Fruit fly (Drosophila melanogaster) whole organism, pupa: ENCODE measurements around the gene Tengl2.

Source experiments
- CG10348 ChIP-seq: fragments of 200-800 bp; sonication (Bioruptor generic); IDR thresholded peaks from 2 replicates; pipeline ENCODE4 v1.3.6; 2022; ENCODE audit warnings: missing biosample characterization, missing genetic modification characterization
- CG12605 ChIP-seq: fragments of 200-800 bp; sonication (Bioruptor generic); IDR thresholded peaks from 2 replicates; pipeline ENCODE4 v1.3.6; 2022; ENCODE audit warnings: missing biosample characterization, missing genetic modification characterization
- CG13204 ChIP-seq: fragments of 200-800 bp; sonication (Bioruptor generic); optimal IDR thresholded peaks from 2 replicates; lab custom pipeline; 2018; ENCODE audit warnings: missing biosample characterization, mild to moderate bottlenecking, missing genetic modification characterization, moderate library complexity
- CG14655 ChIP-seq: fragments of 200-800 bp; sonication (Bioruptor generic); optimal IDR thresholded peaks from 3 replicates; lab custom pipeline; 2017; ENCODE audit warnings: mild to moderate bottlenecking, missing biosample characterization, missing genetic modification reagents, missing genetic modification characterization
- CG15710 ChIP-seq: fragments of 200-800 bp; sonication (Bioruptor generic); optimal IDR thresholded peaks from 2 replicates; lab custom pipeline; 2018; ENCODE audit warnings: missing biosample characterization, mild to moderate bottlenecking, missing genetic modification characterization, moderate library complexity
- CG17806 ChIP-seq: fragments of 200-800 bp; sonication (Bioruptor generic); optimal IDR thresholded peaks from 2 replicates; lab custom pipeline; 2018; ENCODE audit warnings: missing biosample characterization, mild to moderate bottlenecking, missing genetic modification characterization, moderate library complexity
- CG32121 ChIP-seq: fragments of 200-800 bp; sonication (Bioruptor generic); IDR thresholded peaks from 2 replicates; pipeline ENCODE4 v1.3.6; 2022; ENCODE audit warnings: missing biosample characterization, missing genetic modification characterization
- CG34367 ChIP-seq: fragments of 200-800 bp; sonication (Bioruptor generic); optimal IDR thresholded peaks from 2 replicates; lab custom pipeline; 2018; ENCODE audit warnings: missing biosample characterization, mild to moderate bottlenecking, missing genetic modification characterization
- CG4496 ChIP-seq: fragments of 200-800 bp; sonication (Bioruptor generic); IDR thresholded peaks from 3 replicates; pipeline ENCODE4 v1.3.6; 2022; ENCODE audit warnings: missing biosample characterization, missing genetic modification characterization
- CG8159 ChIP-seq: fragments of 200-800 bp; sonication (Bioruptor generic); optimal IDR thresholded peaks from 3 replicates; lab custom pipeline; 2018; ENCODE audit warnings: missing biosample characterization, mild to moderate bottlenecking, missing genetic modification characterization, moderate library complexity
- CG8301 ChIP-seq: fragments of 200-800 bp; sonication (Bioruptor generic); optimal IDR thresholded peaks from 2 replicates; lab custom pipeline; 2018; ENCODE audit warnings: missing biosample characterization, mild to moderate bottlenecking, missing genetic modification characterization
- CG9948 ChIP-seq: fragments of 200-800 bp; sonication (Bioruptor generic); optimal IDR thresholded peaks from 2 replicates; lab custom pipeline; 2018; ENCODE audit warnings: missing biosample characterization, mild to moderate bottlenecking, missing genetic modification characterization, moderate library complexity
- D1 ChIP-seq: fragments of 200-800 bp; sonication (Bioruptor generic); optimal IDR thresholded peaks from 2 replicates; lab custom pipeline; 2018; ENCODE audit warnings: missing biosample characterization, mild to moderate bottlenecking, missing genetic modification characterization, moderate library complexity
- EcR ChIP-seq: fragments of 200-800 bp; sonication (Bioruptor generic); optimal IDR thresholded peaks from 3 replicates; lab custom pipeline; 2019; ENCODE audit warnings: missing biosample characterization, missing genetic modification characterization, mild to moderate bottlenecking, moderate library complexity, missing genetic modification reagents
- Ets98B ChIP-seq: fragments of 200-800 bp; sonication (Bioruptor generic); IDR thresholded peaks from 2 replicates; pipeline ENCODE4 v1.3.6; 2022; ENCODE audit warnings: missing biosample characterization, missing genetic modification characterization
- Pif1A ChIP-seq: fragments of 200-800 bp; sonication (Bioruptor generic); optimal IDR thresholded peaks from 3 replicates; lab custom pipeline; 2016; ENCODE audit warnings: missing biosample characterization, missing genetic modification characterization
- Pif1B ChIP-seq: fragments of 200-800 bp; sonication (Bioruptor generic); optimal IDR thresholded peaks from 3 replicates; lab custom pipeline; 2016; ENCODE audit warnings: missing biosample characterization, missing genetic modification characterization
- Snoo ChIP-seq: fragments of 200-800 bp; sonication (Bioruptor generic); optimal IDR thresholded peaks from 3 replicates; lab custom pipeline; 2017; ENCODE audit warnings: missing biosample characterization, mild to moderate bottlenecking, missing genetic modification characterization, inconsistent platforms
- fd96Ca ChIP-seq: fragments of 200-800 bp; sonication (Bioruptor generic); IDR thresholded peaks from 3 replicates; pipeline ENCODE4 v1.3.6; 2022; ENCODE audit warnings: missing biosample characterization, missing genetic modification characterization
- gl ChIP-seq: fragments of 200-800 bp; sonication (Bioruptor generic); optimal IDR thresholded peaks from 2 replicates; lab custom pipeline; 2018; ENCODE audit warnings: missing biosample characterization, mild to moderate bottlenecking, missing genetic modification characterization
- rn ChIP-seq: fragments of 200-800 bp; sonication (Bioruptor generic); IDR thresholded peaks from 2 replicates; pipeline ENCODE4 v1.3.6; 2022; ENCODE audit warnings: missing biosample characterization, missing genetic modification characterization

The Tengl2 gene

dm6 chr2L:2226259-2227121 is 12.7 kb downstream of the Tengl2 start, which contains the start of the genes CG15387 and sau:
Gene CG15387, minus strand, starts transcription at chr2L:2226294.
Gene sau, plus strand, starts transcription at chr2L:2226342.
- TF ChIP-seq Snoo (peak; percentile 76), CG8159 (tag; lab: Kevin White, UChicago) (peak; percentile 77), CG17806 (tag; lab: Kevin White, UChicago) (peak; percentile 62), CG34367 (tag; lab: Kevin White, UChicago) (peak; percentile 72), CG15710 (tag; lab: Kevin White, UChicago) (peak; percentile 84), CG10348 (GFP tag; lab: Robert Waterston, UW) (no peak), CG9948 (tag; lab: Kevin White, UChicago) (peak; percentile 56), CG8301 (tag; lab: Kevin White, UChicago) (peak; percentile 69), CG12605 (no peak), CG32121 (GFP tag; lab: Robert Waterston, UW) (peak; percentile 85), Ets98B (peak; percentile 68), CG4496 (peak; percentile 85), Pif1A (GFP tag; lab: Kevin White, UChicago) (peak; percentile 77), CG14655 (peak; percentile 76), CG13204 (GFP tag; lab: Kevin White, UChicago) (no peak), Pif1B (GFP tag; lab: Kevin White, UChicago) (peak; percentile 65), EcR (GFP tag; lab: Kevin White, UChicago) (no peak), gl (tag; lab: Kevin White, UChicago) (peak; percentile 17), rn (GFP tag; lab: Robert Waterston, UW) (peak; percentile 58; the same call in 1 of the 2 replicates), fd96Ca (peak; percentile 75), D1 (tag; lab: Kevin White, UChicago) (no peak)

DNA sequence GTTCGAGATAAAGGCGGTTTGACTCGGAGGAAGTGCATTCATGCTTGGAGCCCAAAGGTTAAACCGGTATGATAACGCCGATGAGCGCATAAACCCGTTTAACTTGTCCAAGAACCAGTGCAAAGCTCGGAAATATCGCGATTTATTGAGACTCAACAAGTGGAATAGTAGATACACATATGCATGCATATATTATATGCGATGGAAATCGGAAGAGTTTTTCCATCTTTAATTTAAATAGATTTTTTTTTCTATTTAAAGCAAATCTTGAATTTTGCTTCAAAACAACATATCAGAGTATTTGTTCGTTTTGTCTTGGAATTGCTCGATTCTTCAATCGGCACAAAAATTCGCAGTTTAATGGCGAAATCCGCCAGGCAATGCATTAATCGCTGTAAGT is 16.8 kb downstream of the Tengl2 start:
- TF ChIP-seq CG32121 (GFP tag; lab: Robert Waterston, UW), result no peak
- TF ChIP-seq CG15710 (tag; lab: Kevin White, UChicago), result no peak
- no peak for TF ChIP-seq CG12605
- no peak for TF ChIP-seq CG17806 (tag; lab: Kevin White, UChicago)
- TF ChIP-seq CG9948 (tag; lab: Kevin White, UChicago), result no peak
- no peak for TF ChIP-seq D1 (tag; lab: Kevin White, UChicago)
- no peak for TF ChIP-seq CG13204 (GFP tag; lab: Kevin White, UChicago)
- TF ChIP-seq CG8159 (tag; lab: Kevin White, UChicago), result no peak
- peak; percentile 31 for TF ChIP-seq CG14655
- TF ChIP-seq fd96Ca, result no peak; the same call in 2 of the 3 replicates
- no peak for TF ChIP-seq gl (tag; lab: Kevin White, UChicago)
- TF ChIP-seq CG34367 (tag; lab: Kevin White, UChicago), result no peak
- TF ChIP-seq CG8301 (tag; lab: Kevin White, UChicago), result peak; percentile 9
- TF ChIP-seq Snoo, result no peak
- TF ChIP-seq Ets98B, result no peak; the same call in none of the 2 replicates
- no peak for TF ChIP-seq EcR (GFP tag; lab: Kevin White, UChicago)
- TF ChIP-seq rn (GFP tag; lab: Robert Waterston, UW), result no peak
- TF ChIP-seq CG10348 (GFP tag; lab: Robert Waterston, UW), result no peak
- TF ChIP-seq Pif1A (GFP tag; lab: Kevin White, UChicago), result peak; percentile 11
- TF ChIP-seq Pif1B (GFP tag; lab: Kevin White, UChicago), result no peak
- TF ChIP-seq CG4496, result 0 out of 3 replicates have a peak, but pooled peaks have one; percentile 21

DNA sequence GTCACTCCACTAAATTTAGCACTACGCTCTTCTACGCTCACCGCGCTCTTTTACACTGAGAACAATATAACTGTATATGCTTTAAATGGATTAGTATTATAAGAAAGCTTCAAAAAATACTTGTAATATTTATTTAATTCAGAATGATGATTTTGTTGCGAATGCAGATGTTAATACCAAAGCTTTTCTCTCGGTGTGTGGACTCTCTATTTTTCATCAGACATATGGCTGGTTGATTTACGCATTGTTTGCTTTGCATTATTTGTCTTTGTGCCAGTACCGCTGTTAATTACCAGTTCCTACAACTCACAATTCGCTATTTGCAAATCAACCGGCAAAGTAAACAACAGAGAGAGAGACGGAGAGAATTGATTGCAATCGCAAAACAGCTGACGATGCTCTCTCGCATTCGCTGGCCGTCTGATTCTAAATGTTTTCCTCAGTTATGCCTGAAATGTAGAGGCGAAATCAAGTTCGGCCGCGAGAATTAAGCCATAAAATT is 17.5 kb downstream of the Tengl2 start:
- TF ChIP-seq CG10348 (GFP tag; lab: Robert Waterston, UW) (peak; percentile 98), Pif1B (GFP tag; lab: Kevin White, UChicago) (peak; percentile 99), CG14655 (peak; percentile 99), CG13204 (GFP tag; lab: Kevin White, UChicago) (peak; percentile 96), CG9948 (tag; lab: Kevin White, UChicago) (peak; percentile 98), CG4496 (peak; percentile 100), CG34367 (tag; lab: Kevin White, UChicago) (peak; percentile 99), rn (GFP tag; lab: Robert Waterston, UW) (peak; percentile 99), Ets98B (peak; percentile 99), CG15710 (tag; lab: Kevin White, UChicago) (peak; percentile 99), CG8159 (tag; lab: Kevin White, UChicago) (peak; percentile 98), EcR (GFP tag; lab: Kevin White, UChicago) (peak; percentile 80), Pif1A (GFP tag; lab: Kevin White, UChicago) (peak; percentile 99), CG8301 (tag; lab: Kevin White, UChicago) (peak; percentile 99), Snoo (peak; percentile 97), fd96Ca (peak; percentile 99), CG17806 (tag; lab: Kevin White, UChicago) (peak; percentile 98), gl (tag; lab: Kevin White, UChicago) (peak; percentile 98), CG32121 (GFP tag; lab: Robert Waterston, UW) (peak; percentile 99), CG12605 (peak; percentile 100), D1 (tag; lab: Kevin White, UChicago) (no peak)

- no peak for TF ChIP-seq CG10348 (GFP tag; lab: Robert Waterston, UW)
- TF ChIP-seq EcR (GFP tag; lab: Kevin White, UChicago), result no peak
- TF ChIP-seq Snoo, result no peak
- no peak; the same call in 2 of the 3 replicates for TF ChIP-seq CG4496
- no peak for TF ChIP-seq CG8301 (tag; lab: Kevin White, UChicago)
- TF ChIP-seq CG17806 (tag; lab: Kevin White, UChicago), result no peak
- TF ChIP-seq D1 (tag; lab: Kevin White, UChicago), result no peak
- TF ChIP-seq Pif1B (GFP tag; lab: Kevin White, UChicago), result no peak
- TF ChIP-seq CG14655, result no peak
- TF ChIP-seq gl (tag; lab: Kevin White, UChicago), result no peak
- no peak for TF ChIP-seq CG8159 (tag; lab: Kevin White, UChicago)
- TF ChIP-seq fd96Ca, result no peak
- TF ChIP-seq CG13204 (GFP tag; lab: Kevin White, UChicago), result no peak
- TF ChIP-seq CG15710 (tag; lab: Kevin White, UChicago), result no peak
- no peak for TF ChIP-seq CG32121 (GFP tag; lab: Robert Waterston, UW)
- TF ChIP-seq Ets98B, result no peak
- TF ChIP-seq CG34367 (tag; lab: Kevin White, UChicago), result no peak
- TF ChIP-seq CG9948 (tag; lab: Kevin White, UChicago), result no peak
- no peak for TF ChIP-seq Pif1A (GFP tag; lab: Kevin White, UChicago)
Measured at dm6 chr2L:2220573-2221332, 18.4 kb downstream of the Tengl2 start, which contains the start of gene papi. Gene papi, plus strand, starts transcription at chr2L:2220748.
